1 fruit fly cellular context compared by ENCODE assay signal in genomic region chrX:8588607-8589171, dm6.
TF ChIP-seq lines count a peak whose summit lies in the region.

TSS of gene CG12081 (plus strand) at chrX:8588811.

TF ChIP-seq in whole organism, embryonic, 481 proteins besides CTCF, POLR2A, EP300 and RAD21 (continued from another document and continues in another):
- TF ChIP-seq CG10431 (GFP tag; optimal IDR thresholded peaks at IDR 0.05; lab: Kevin White, UChicago) (no peak), CG9797 (GFP tag; optimal IDR thresholded peaks at IDR 0.05; lab: Kevin White, UChicago) (no peak), CG5180 (GFP tag; optimal IDR thresholded peaks at IDR 0.05; lab: Kevin White, UChicago) (no peak), Abd-B (GFP tag; optimal IDR thresholded peaks at IDR 0.05; lab: Kevin White, UChicago) (no peak), salm (tag; optimal IDR thresholded peaks at IDR 0.05; lab: Kevin White, UChicago) (no peak), CG14014 (GFP tag; IDR thresholded peaks at IDR 0.05; lab: Robert Waterston, UW) (no peak), CG11695 (GFP tag; IDR thresholded peaks at IDR 0.05; lab: Robert Waterston, UW) (no peak), CG9932 (GFP tag; IDR thresholded peaks at IDR 0.05; lab: Robert Waterston, UW) (peak; percentile 38; the same call in 1 of the 2 replicates), hkb (optimal IDR thresholded peaks at IDR 0.05; lab: Kevin White, UChicago) (no peak), hkb (GFP tag; IDR thresholded peaks at IDR 0.05; lab: Robert Waterston, UW) (no peak), CG6175 (GFP tag; IDR thresholded peaks at IDR 0.05; lab: Robert Waterston, UW) (no peak), CG2116 (GFP tag; optimal IDR thresholded peaks at IDR 0.05; lab: Kevin White, UChicago) (peak; percentile 96), ato (GFP tag; IDR thresholded peaks at IDR 0.05; lab: Robert Waterston, UW; ENCODE audit: partially characterized antibody) (peak; percentile 75), CG4617 (GFP tag; optimal IDR thresholded peaks at IDR 0.05; lab: Kevin White, UChicago; ENCODE audit: borderline replicate concordance) (peak; percentile 63), Ptx1 (GFP tag; IDR thresholded peaks at IDR 0.05; lab: Robert Waterston, UW) (no peak), pfk (GFP tag; optimal IDR thresholded peaks at IDR 0.05; lab: Kevin White, UChicago) (peak; percentile 96), CG2202 (tag; optimal IDR thresholded peaks at IDR 0.05; lab: Kevin White, UChicago) (no peak), Sox102F (GFP tag; optimal IDR thresholded peaks at IDR 0.05; lab: Kevin White, UChicago) (no peak), dysf (GFP tag; IDR thresholded peaks at IDR 0.05; lab: Robert Waterston, UW) (no peak), Scr (GFP tag; IDR thresholded peaks at IDR 0.05; lab: Robert Waterston, UW; ENCODE audit: partially characterized antibody) (peak; percentile 87), CG15696 (tag; optimal IDR thresholded peaks at IDR 0.05; lab: Kevin White, UChicago) (no peak), fu2 (GFP tag; optimal IDR thresholded peaks at IDR 0.05; lab: Kevin White, UChicago) (no peak), gfzf (GFP tag; optimal IDR thresholded peaks at IDR 0.05; lab: Kevin White, UChicago) (peak; percentile 34), MESR4 (GFP tag; optimal IDR thresholded peaks at IDR 0.05; lab: Kevin White, UChicago) (peak; percentile 86), Spps (tag; optimal IDR thresholded peaks at IDR 0.05; lab: Kevin White, UChicago) (no peak), CG11560 (tag; IDR thresholded peaks at IDR 0.05; lab: Robert Waterston, UW) (no peak), CG33213 (GFP tag; optimal IDR thresholded peaks at IDR 0.05; lab: Kevin White, UChicago) (no peak), ftz-f1 (GFP tag; optimal IDR thresholded peaks at IDR 0.05; lab: Kevin White, UChicago) (peak; percentile 94), her (GFP tag; optimal IDR thresholded peaks at IDR 0.05; lab: Kevin White, UChicago) (no peak), Mes4 (GFP tag; optimal IDR thresholded peaks at IDR 0.05; lab: Kevin White, UChicago) (no peak), crc (GFP tag; optimal IDR thresholded peaks at IDR 0.05; lab: Kevin White, UChicago) (no peak), CG17385 (GFP tag; optimal IDR thresholded peaks at IDR 0.05; lab: Kevin White, UChicago) (no peak), Pdp1 (GFP tag; optimal IDR thresholded peaks at IDR 0.05; lab: Kevin White, UChicago) (peak in 1 of 2 experiments; percentile 11), Doc3 (GFP tag; IDR thresholded peaks at IDR 0.05; lab: Robert Waterston, UW; ENCODE audit: partially characterized antibody) (peak; percentile 85), kni (GFP tag; optimal IDR thresholded peaks at IDR 0.05; lab: Kevin White, UChicago) (no peak), Max (GFP tag; optimal IDR thresholded peaks at IDR 0.05; lab: Kevin White, UChicago) (no peak), Ets97D (GFP tag; optimal IDR thresholded peaks at IDR 0.05; lab: Kevin White, UChicago) (peak; percentile 75), ara (GFP tag; IDR thresholded peaks at IDR 0.05; lab: Robert Waterston, UW) (0 out of 2 replicates have a peak, but pooled peaks have one; percentile 34), tin (GFP tag; optimal IDR thresholded peaks at IDR 0.05; lab: Kevin White, UChicago) (no peak), crp (GFP tag; optimal IDR thresholded peaks at IDR 0.05; lab: Kevin White, UChicago) (peak in 1 of 2 experiments; percentile 42), gro (GFP tag; optimal IDR thresholded peaks at IDR 0.05; lab: Kevin White, UChicago) (no peak), CG3407 (GFP tag; optimal IDR thresholded peaks at IDR 0.05; lab: Kevin White, UChicago) (no peak), nom (GFP tag; optimal IDR thresholded peaks at IDR 0.05; lab: Kevin White, UChicago) (peak; percentile 17), bab2 (GFP tag; optimal IDR thresholded peaks at IDR 0.05; lab: Kevin White, UChicago) (no peak), CG8924 (tag; optimal IDR thresholded peaks at IDR 0.05; lab: Kevin White, UChicago) (no peak), bsh (GFP tag; optimal IDR thresholded peaks at IDR 0.05; lab: Kevin White, UChicago) (no peak), Stat92E (GFP tag; optimal IDR thresholded peaks at IDR 0.05; lab: Kevin White, UChicago) (no peak), chinmo (GFP tag; IDR thresholded peaks at IDR 0.05; lab: Robert Waterston, UW; ENCODE audit: partially characterized antibody) (peak; percentile 91), CG11723 (GFP tag; optimal IDR thresholded peaks at IDR 0.05; lab: Kevin White, UChicago) (no peak), Mrtf (GFP tag; IDR thresholded peaks at IDR 0.05; lab: Robert Waterston, UW) (no peak), fd102C (GFP tag; optimal IDR thresholded peaks at IDR 0.05; lab: Kevin White, UChicago) (no peak), Nf-YC (tag; optimal IDR thresholded peaks at IDR 0.05; lab: Kevin White, UChicago) (peak; percentile 15), YL-1 (GFP tag; optimal IDR thresholded peaks at IDR 0.05; lab: Kevin White, UChicago) (peak; percentile 34), hbn (GFP tag; IDR thresholded peaks at IDR 0.05; lab: Robert Waterston, UW; ENCODE audit: partially characterized antibody) (peak; percentile 85), CG3838 (GFP tag; optimal IDR thresholded peaks at IDR 0.05; lab: Kevin White, UChicago) (no peak), Rfx (GFP tag; IDR thresholded peaks at IDR 0.05; lab: Robert Waterston, UW) (peak; percentile 42; the same call in 1 of the 2 replicates), CG4360 (GFP tag; IDR thresholded peaks at IDR 0.05; lab: Robert Waterston, UW) (no peak), Sox100B (GFP tag; optimal IDR thresholded peaks at IDR 0.05; lab: Kevin White, UChicago) (no peak), en (GFP tag; optimal IDR thresholded peaks at IDR 0.05; lab: Kevin White, UChicago) (no peak), CG10462 (GFP tag; optimal IDR thresholded peaks at IDR 0.05; lab: Kevin White, UChicago) (no peak), CG13775 (GFP tag; optimal IDR thresholded peaks at IDR 0.05; lab: Kevin White, UChicago) (no peak), br (optimal IDR thresholded peaks at IDR 0.05; lab: Kevin White, UChicago) (no peak), cas (GFP tag; IDR thresholded peaks at IDR 0.05; lab: Robert Waterston, UW) (no peak), CG8478 (optimal IDR thresholded peaks at IDR 0.05; lab: Kevin White, UChicago) (no peak), CG32532 (GFP tag; IDR thresholded peaks at IDR 0.05; lab: Robert Waterston, UW) (no peak), Six4 (GFP tag; optimal IDR thresholded peaks at IDR 0.05; lab: Kevin White, UChicago) (no peak), emc (GFP tag; optimal IDR thresholded peaks at IDR 0.05; lab: Kevin White, UChicago) (no peak), usp (GFP tag; optimal IDR thresholded peaks at IDR 0.05; lab: Kevin White, UChicago) (no peak), Dbx (GFP tag; IDR thresholded peaks at IDR 0.05; lab: Robert Waterston, UW) (peak; percentile 43; the same call in 1 of the 3 replicates), D19A (tag; optimal IDR thresholded peaks at IDR 0.05; lab: Kevin White, UChicago) (no peak), luna (GFP tag; optimal IDR thresholded peaks at IDR 0.05; lab: Kevin White, UChicago) (no peak), bowl (GFP tag; IDR thresholded peaks at IDR 0.05; lab: Robert Waterston, UW) (no peak), Aef1 (GFP tag; IDR thresholded peaks at IDR 0.05; lab: Robert Waterston, UW) (no peak), PHDP (tag; optimal IDR thresholded peaks at IDR 0.05; lab: Kevin White, UChicago) (no peak), Sry-δ (GFP tag; optimal IDR thresholded peaks at IDR 0.05; lab: Kevin White, UChicago) (peak; percentile 82), HLH3B (GFP tag; IDR thresholded peaks at IDR 0.05; lab: Robert Waterston, UW) (no peak), CG3065 (GFP tag; optimal IDR thresholded peaks at IDR 0.05; lab: Kevin White, UChicago) (no peak), Ets65A (GFP tag; lab: Kevin White, UChicago) (peak; percentile 50), bigmax (GFP tag; optimal IDR thresholded peaks at IDR 0.05; lab: Kevin White, UChicago) (no peak), disco-r (GFP tag; optimal IDR thresholded peaks at IDR 0.05; lab: Kevin White, UChicago) (no peak), Oaz (GFP tag; IDR thresholded peaks at IDR 0.05; lab: Robert Waterston, UW) (no peak), zf30C (GFP tag; optimal IDR thresholded peaks at IDR 0.05; lab: Kevin White, UChicago) (no peak), Hsf (GFP tag; optimal IDR thresholded peaks at IDR 0.05; lab: Kevin White, UChicago) (no peak), CG30403 (GFP tag; optimal IDR thresholded peaks at IDR 0.05; lab: Kevin White, UChicago) (no peak), CG4820 (GFP tag; optimal IDR thresholded peaks at IDR 0.05; lab: Kevin White, UChicago) (no peak), Sry-β (GFP tag; optimal IDR thresholded peaks at IDR 0.05; lab: Kevin White, UChicago) (peak; percentile 78), CG13287 (GFP tag; IDR thresholded peaks at IDR 0.05; lab: Robert Waterston, UW; ENCODE audit: partially characterized antibody) (peak; percentile 92), slou (GFP tag; optimal IDR thresholded peaks at IDR 0.05; lab: Kevin White, UChicago) (no peak), lmd (GFP tag; IDR thresholded peaks at IDR 0.05; lab: Robert Waterston, UW) (no peak), sr (GFP tag; IDR thresholded peaks at IDR 0.05; lab: Robert Waterston, UW) (no peak), CG16863 (GFP tag; optimal IDR thresholded peaks at IDR 0.05; lab: Kevin White, UChicago) (no peak), CG1602 (GFP tag; optimal IDR thresholded peaks at IDR 0.05; lab: Kevin White, UChicago) (no peak), trh (GFP tag; optimal IDR thresholded peaks at IDR 0.05; lab: Kevin White, UChicago) (no peak), exex (tag; optimal IDR thresholded peaks at IDR 0.05; lab: Kevin White, UChicago) (no peak), CG15011 (GFP tag; optimal IDR thresholded peaks at IDR 0.05; lab: Kevin White, UChicago) (no peak), CG33557 (GFP tag; optimal IDR thresholded peaks at IDR 0.05; lab: Kevin White, UChicago) (no peak), Antp (GFP tag; optimal IDR thresholded peaks at IDR 0.05; lab: Kevin White, UChicago) (peak; percentile 3), D (optimal IDR thresholded peaks at IDR 0.05; lab: Kevin White, UChicago) (no peak), D (GFP tag; optimal IDR thresholded peaks at IDR 0.05; lab: Kevin White, UChicago) (no peak), H2.0 (GFP tag; IDR thresholded peaks at IDR 0.05; lab: Robert Waterston, UW) (no peak), CG8944 (GFP tag; optimal IDR thresholded peaks at IDR 0.05; lab: Kevin White, UChicago) (no peak), CG13624 (GFP tag; optimal IDR thresholded peaks at IDR 0.05; lab: Kevin White, UChicago) (peak; percentile 23), lov (optimal IDR thresholded peaks at IDR 0.05; lab: Kevin White, UChicago) (no peak), lov (GFP tag; IDR thresholded peaks at IDR 0.05; lab: Robert Waterston, UW) (no peak), Hr78 (GFP tag; optimal IDR thresholded peaks at IDR 0.05; lab: Kevin White, UChicago) (no peak), Eip74EF (GFP tag; optimal IDR thresholded peaks at IDR 0.05; lab: Kevin White, UChicago) (no peak), Deaf1 (tag; optimal IDR thresholded peaks at IDR 0.05; lab: Kevin White, UChicago) (no peak), CG11093 (GFP tag; IDR thresholded peaks at IDR 0.05; lab: Robert Waterston, UW) (no peak), CG16813 (GFP tag; IDR thresholded peaks at IDR 0.05; lab: Robert Waterston, UW; ENCODE audit: partially characterized antibody) (peak; percentile 90), CG10274 (GFP tag; optimal IDR thresholded peaks at IDR 0.05; lab: Kevin White, UChicago) (no peak), CkIIα-i1 (GFP tag; IDR thresholded peaks at IDR 0.05; lab: Robert Waterston, UW) (no peak), aop (GFP tag; IDR thresholded peaks at IDR 0.05; lab: Robert Waterston, UW) (no peak), Lim3 (GFP tag; IDR thresholded peaks at IDR 0.05; lab: Robert Waterston, UW) (no peak), CG15479 (GFP tag; optimal IDR thresholded peaks at IDR 0.05; lab: Kevin White, UChicago) (no peak), chif (GFP tag; optimal IDR thresholded peaks at IDR 0.05; lab: Kevin White, UChicago) (no peak), tll (GFP tag; optimal IDR thresholded peaks at IDR 0.05; lab: Kevin White, UChicago) (no peak), NC2α (GFP tag; optimal IDR thresholded peaks at IDR 0.05; lab: Kevin White, UChicago) (no peak), stwl (tag; optimal IDR thresholded peaks at IDR 0.05; lab: Kevin White, UChicago) (peak; percentile 91), CG12659 (GFP tag; optimal IDR thresholded peaks at IDR 0.05; lab: Kevin White, UChicago) (peak; percentile 90), Blimp-1 (GFP tag; optimal IDR thresholded peaks at IDR 0.05; lab: Kevin White, UChicago) (no peak), dpn (GFP tag; optimal IDR thresholded peaks at IDR 0.05; lab: Kevin White, UChicago) (no peak), Neu2 (GFP tag; optimal IDR thresholded peaks at IDR 0.05; lab: Kevin White, UChicago; ENCODE audit: borderline replicate concordance) (no peak), CG14667 (GFP tag; IDR thresholded peaks at IDR 0.05; lab: Robert Waterston, UW) (no peak), Dip3 (GFP tag; optimal IDR thresholded peaks at IDR 0.05; lab: Kevin White, UChicago) (no peak), CG4328 (GFP tag; optimal IDR thresholded peaks at IDR 0.05; lab: Kevin White, UChicago) (no peak), dmrt11E (tag; optimal IDR thresholded peaks at IDR 0.05; lab: Kevin White, UChicago) (no peak), CG17568 (GFP tag; optimal IDR thresholded peaks at IDR 0.05; lab: Kevin White, UChicago) (no peak), ham (GFP tag; IDR thresholded peaks at IDR 0.05; lab: Robert Waterston, UW) (no peak), CG10565 (GFP tag; optimal IDR thresholded peaks at IDR 0.05; lab: Kevin White, UChicago) (no peak), CG11696 (GFP tag; IDR thresholded peaks at IDR 0.05; lab: Robert Waterston, UW) (no peak), CG6683 (GFP tag; optimal IDR thresholded peaks at IDR 0.05; lab: Kevin White, UChicago) (no peak), so (GFP tag; IDR thresholded peaks at IDR 0.05; lab: Robert Waterston, UW) (no peak), CG7987 (GFP tag; optimal IDR thresholded peaks at IDR 0.05; lab: Kevin White, UChicago) (no peak), Dek (tag; optimal IDR thresholded peaks at IDR 0.05; lab: Kevin White, UChicago) (peak; percentile 7), Nf-YA (GFP tag; IDR thresholded peaks at IDR 0.05; lab: Robert Waterston, UW) (no peak), insv (GFP tag; optimal IDR thresholded peaks at IDR 0.05; lab: Kevin White, UChicago) (peak in 1 of 2 experiments; percentile 61), CG10366 (GFP tag; IDR thresholded peaks at IDR 0.05; lab: Robert Waterston, UW) (no peak), seq (GFP tag; IDR thresholded peaks at IDR 0.05; lab: Robert Waterston, UW) (no peak), CG6254 (GFP tag; optimal IDR thresholded peaks at IDR 0.05; lab: Kevin White, UChicago) (no peak)
